Worm (Caenorhabditis elegans) whole organism, dauer: ENCODE results near the gene Y55B1BR.8.

ENCODE experiments used
- unc-62 ChIP-seq: sonication (generic microtip); optimal IDR thresholded peaks from 2 replicates; lab custom pipeline; 2017; ENCODE audit warnings: missing biosample characterization, missing genetic modification reagents, missing genetic modification characterization

Y55B1BR.8 gene

ce11 chrIII:481259-481658 is 37.1 kb downstream of the Y55B1BR.8 start:
- TF ChIP-seq unc-62 (GFP tag; lab: Kevin White, UChicago), result no peak

ce11 chrIII:482739-483138 is 38.5 kb downstream of the Y55B1BR.8 start:
- TF ChIP-seq unc-62 (GFP tag; lab: Kevin White, UChicago), result no peak

- TF ChIP-seq unc-62 (GFP tag; lab: Kevin White, UChicago), result no peak
Observed at ce11 chrIII:483556-483955, 39.4 kb downstream of the Y55B1BR.8 start, which contains the start of gene F10C5.3. TSS of gene F10C5.3 (plus strand) at chrIII:483868.

ce11 chrIII:486077-486597 is 41.9 kb downstream of the Y55B1BR.8 start, which contains the start of gene nlp-32:
TSS of gene nlp-32 (minus strand) at chrIII:486547.
- TF ChIP-seq unc-62 (GFP tag; lab: Kevin White, UChicago), result no peak

ce11 chrIII:488464-488863 is 44.3 kb downstream of the Y55B1BR.8 start, which contains the start of gene F30H5.5:
TSS of gene F30H5.5 (plus strand) at chrIII:488764.
- TF ChIP-seq unc-62 (GFP tag; lab: Kevin White, UChicago), result no peak

ce11 chrIII:491090-491597 is 46.9 kb downstream of the Y55B1BR.8 start, which contains the start of gene unc-45:
TSS of gene unc-45 (plus strand) at chrIII:491547.
- no peak for TF ChIP-seq unc-62 (GFP tag; lab: Kevin White, UChicago)
